Worm (Caenorhabditis elegans) whole organism, early embryonic: ENCODE data around the gene faxc-2.

Experiments
- ama-1 ChIP-seq: fragments of 150-350 bp; optimal IDR thresholded peaks from 2 replicates; lab custom pipeline; 2014
- ceh-36 ChIP-seq: sonication (generic microtip); optimal IDR thresholded peaks from 2 replicates; lab custom pipeline; 2016; ENCODE audit warnings: missing genetic modification characterization, inconsistent platforms, missing compliant biosample characterization
- hmbx-1 ChIP-seq: sonication (generic microtip); optimal IDR thresholded peaks from 2 replicates; lab custom pipeline; 2016; ENCODE audit warnings: mild to moderate bottlenecking, missing genetic modification characterization, missing compliant biosample characterization
- tbx-11 ChIP-seq: fragments of 200-800 bp; sonication (Bioruptor generic); IDR thresholded peaks from 2 replicates; pipeline ENCODE4 v1.3.6; 2022; ENCODE audit warnings: missing genetic modification characterization, missing compliant biosample characterization

- TF ChIP-seq hmbx-1 (no peak), ceh-36 (tag; lab: Kevin White, UChicago) (no peak), tbx-11 (GFP tag; lab: Robert Waterston, UW) (no peak), ama-1 (lab: Kevin White, UChicago) (no peak)
Measured at ce11 chrII:13298534-13298933, 10.6 kb upstream of the faxc-2 start.
